Worm (Caenorhabditis elegans) whole organism, L1 larva: ENCODE results near the gene T13C5.9.

ENCODE experiments used
- C16A3.4 ChIP-seq: fragments of 150-350 bp; optimal IDR thresholded peaks from 2 replicates; lab custom pipeline; 2014; ENCODE audit warnings: missing biosample characterization, missing genetic modification characterization
- C34B4.2 ChIP-seq: sonication (generic microtip); optimal IDR thresholded peaks from 2 replicates; lab custom pipeline; 2017; ENCODE audit warnings: mild to moderate bottlenecking, missing genetic modification characterization, missing compliant biosample characterization
- F16B12.6 ChIP-seq: fragments of 150-350 bp; optimal IDR thresholded peaks from 2 replicates; lab custom pipeline; 2014; ENCODE audit warnings: missing biosample characterization, missing genetic modification characterization
- aha-1 ChIP-seq: fragments of 150-350 bp; optimal IDR thresholded peaks from 2 replicates; lab custom pipeline; 2014; ENCODE audit warnings: missing biosample characterization, missing genetic modification characterization
- alr-1 ChIP-seq: fragments of 200-800 bp; sonication (Bioruptor generic); optimal IDR thresholded peaks from 2 replicates; lab custom pipeline; 2018; ENCODE audit warnings: borderline replicate concordance, mild to moderate bottlenecking, missing genetic modification characterization, missing compliant biosample characterization
- blmp-1 ChIP-seq: fragments of 150-350 bp; optimal IDR thresholded peaks from 2 replicates; lab custom pipeline; 2014; ENCODE audit warnings: missing biosample characterization, missing genetic modification characterization
- ceh-63 ChIP-seq: fragments of 200-800 bp; sonication (Bioruptor generic); optimal IDR thresholded peaks from 2 replicates; lab custom pipeline; 2018; ENCODE audit warnings: mild to moderate bottlenecking, missing genetic modification characterization, missing compliant biosample characterization
- ceh-8 ChIP-seq: fragments of 200-800 bp; sonication (Bioruptor generic); optimal IDR thresholded peaks from 2 replicates; lab custom pipeline; 2018; ENCODE audit warnings: mild to moderate bottlenecking, missing genetic modification characterization, moderate library complexity, missing compliant biosample characterization
- ceh-82 ChIP-seq, 3 experiments: fragments of 150-350 bp in 1 of 3; sonication (generic microtip) in 2 of 3; optimal IDR thresholded peaks; 2 replicates each; lab custom pipeline; 2014 to 2017; ENCODE audit warnings: missing biosample characterization in 3 of 3, missing genetic modification characterization in 3 of 3
- ceh-88 ChIP-seq: fragments of 200-800 bp; sonication (Bioruptor generic); IDR thresholded peaks from 2 replicates; pipeline ENCODE4 v1.3.6; 2022; ENCODE audit warnings: missing genetic modification characterization, missing compliant biosample characterization
- ces-1 ChIP-seq: fragments of 150-350 bp; optimal IDR thresholded peaks from 2 replicates; lab custom pipeline; 2014; ENCODE audit warnings: missing biosample characterization, missing genetic modification reagents, missing genetic modification characterization
- dsc-1 ChIP-seq: sonication (generic microtip); optimal IDR thresholded peaks from 2 replicates; lab custom pipeline; 2016; ENCODE audit warnings: mild to moderate bottlenecking, missing genetic modification characterization, missing compliant biosample characterization
- egl-13 ChIP-seq: sonication (generic microtip); optimal IDR thresholded peaks from 2 replicates; lab custom pipeline; 2016; ENCODE audit warnings: missing genotype, missing genetic modification reagents, missing genetic modification characterization, missing compliant biosample characterization
- egl-27 ChIP-seq, 2 experiments: fragments of 150-350 bp in 1 of 2; sonication (generic microtip); optimal IDR thresholded peaks; 3 replicates each; lab custom pipeline; 2017 to 2018; ENCODE audit warnings: missing biosample characterization in 2 of 2, missing genetic modification characterization in 2 of 2, missing genetic modification reagents in 2 of 2
- elt-2 ChIP-seq: sonication (generic microtip); optimal IDR thresholded peaks from 2 replicates; lab custom pipeline; 2016; ENCODE audit warnings: missing genetic modification characterization, mild to moderate bottlenecking, inconsistent platforms, missing compliant biosample characterization, missing genetic modification reagents
- fkh-4 ChIP-seq: sonication (generic microtip); optimal IDR thresholded peaks from 2 replicates; lab custom pipeline; 2016; ENCODE audit warnings: missing compliant biosample characterization, missing genetic modification characterization, borderline replicate concordance
- hlh-4 ChIP-seq: sonication (generic microtip); optimal IDR thresholded peaks from 2 replicates; lab custom pipeline; 2016; ENCODE audit warnings: mild to moderate bottlenecking, missing genetic modification characterization, missing compliant biosample characterization
- hpl-2 ChIP-seq: fragments of 150-350 bp; optimal IDR thresholded peaks from 2 replicates; lab custom pipeline; 2014; ENCODE audit warnings: missing biosample characterization, missing genetic modification reagents, missing genetic modification characterization
- isw-1 ChIP-seq: fragments of 200-800 bp; sonication (Bioruptor generic); IDR thresholded peaks from 2 replicates; pipeline ENCODE4 v1.3.6; 2022; ENCODE audit warnings: missing genetic modification characterization, missing compliant biosample characterization
- jun-1 ChIP-seq: fragments of 150-350 bp; optimal IDR thresholded peaks from 2 replicates; lab custom pipeline; 2014; ENCODE audit warnings: missing biosample characterization, missing genetic modification reagents, missing genetic modification characterization
- lin-13 ChIP-seq: fragments of 150-350 bp; optimal IDR thresholded peaks from 2 replicates; lab custom pipeline; 2014; ENCODE audit warnings: missing biosample characterization, missing genetic modification reagents, missing genetic modification characterization
- lin-14 ChIP-seq: fragments of 200-800 bp; sonication (Bioruptor generic); optimal IDR thresholded peaks from 2 replicates; lab custom pipeline; 2018; ENCODE audit warnings: mild to moderate bottlenecking, missing genetic modification characterization, moderate library complexity, missing compliant biosample characterization
- lin-35 ChIP-seq, 2 experiments: fragments of 150-350 bp; optimal IDR thresholded peaks; 2 replicates each; lab custom pipeline; 2014; ENCODE audit warnings: missing biosample characterization in 2 of 2, missing genetic modification characterization in 2 of 2, missing genetic modification reagents in 2 of 2
- mef-2 ChIP-seq: fragments of 150-350 bp; optimal IDR thresholded peaks from 2 replicates; lab custom pipeline; 2014; ENCODE audit warnings: missing biosample characterization, missing genetic modification characterization
- mep-1 ChIP-seq: fragments of 150-350 bp; optimal IDR thresholded peaks from 2 replicates; lab custom pipeline; 2014; ENCODE audit warnings: missing biosample characterization, missing genetic modification characterization
- nhr-11 ChIP-seq: fragments of 150-350 bp; optimal IDR thresholded peaks from 2 replicates; lab custom pipeline; 2014; ENCODE audit warnings: missing biosample characterization, missing genetic modification characterization
- nhr-19 ChIP-seq: fragments of 200-800 bp; sonication (Bioruptor generic); conservative IDR thresholded peaks from 2 replicates; pipeline ENCODE4 v1.3.6; 2022; ENCODE audit warnings: missing genetic modification characterization, missing compliant biosample characterization
- nhr-20 ChIP-seq: sonication (generic microtip); optimal IDR thresholded peaks from 2 replicates; lab custom pipeline; 2016; ENCODE audit warnings: mild to moderate bottlenecking, missing genetic modification characterization, missing compliant biosample characterization
- nhr-237 ChIP-seq: fragments of 150-350 bp; optimal IDR thresholded peaks from 2 replicates; lab custom pipeline; 2014; ENCODE audit warnings: missing biosample characterization, missing genetic modification characterization
- nhr-47 ChIP-seq: sonication (generic microtip); optimal IDR thresholded peaks from 2 replicates; lab custom pipeline; 2016; ENCODE audit warnings: mild to moderate bottlenecking, missing genetic modification characterization, moderate library complexity, missing compliant biosample characterization
- nhr-76 ChIP-seq: sonication (generic microtip); optimal IDR thresholded peaks from 2 replicates; lab custom pipeline; 2017; ENCODE audit warnings: missing biosample characterization, missing genetic modification characterization
- nhr-84 ChIP-seq: sonication (generic microtip); optimal IDR thresholded peaks from 2 replicates; lab custom pipeline; 2017; ENCODE audit warnings: missing biosample characterization, missing genetic modification characterization
- pag-3 ChIP-seq: sonication (generic microtip); optimal IDR thresholded peaks from 2 replicates; lab custom pipeline; 2017; ENCODE audit warnings: missing genetic modification characterization, mild to moderate bottlenecking, missing compliant biosample characterization, antibody characterized with exemption, borderline replicate concordance; ENCODE audit not compliant: insufficient read depth
- pqm-1 ChIP-seq: sonication (generic microtip); optimal IDR thresholded peaks from 3 replicates; lab custom pipeline; 2017; ENCODE audit warnings: missing biosample characterization, missing genetic modification characterization
- rnt-1 ChIP-seq: sonication (generic microtip); optimal IDR thresholded peaks from 2 replicates; lab custom pipeline; 2016; ENCODE audit warnings: mild to moderate bottlenecking, missing genetic modification characterization, moderate library complexity, missing compliant biosample characterization
- skn-1 ChIP-seq: fragments of 150-350 bp; optimal IDR thresholded peaks from 2 replicates; lab custom pipeline; 2014; ENCODE audit warnings: missing biosample characterization, missing genetic modification characterization
- snpc-4 ChIP-seq: fragments of 150-350 bp; optimal IDR thresholded peaks from 2 replicates; lab custom pipeline; 2014; ENCODE audit warnings: missing biosample characterization, missing genetic modification characterization
- sptf-1 ChIP-seq: fragments of 150-350 bp; optimal IDR thresholded peaks from 2 replicates; lab custom pipeline; 2014; ENCODE audit warnings: missing biosample characterization, missing genetic modification characterization
- tlp-1 ChIP-seq: fragments of 150-350 bp; optimal IDR thresholded peaks from 2 replicates; lab custom pipeline; 2014; ENCODE audit warnings: missing biosample characterization, missing genetic modification characterization
- unc-62 ChIP-seq: fragments of 150-350 bp; optimal IDR thresholded peaks from 2 replicates; lab custom pipeline; 2014; ENCODE audit warnings: missing biosample characterization, missing genetic modification reagents, missing genetic modification characterization
- unc-86 ChIP-seq: sonication (generic microtip); optimal IDR thresholded peaks from 2 replicates; lab custom pipeline; 2016; ENCODE audit warnings: missing genetic modification characterization, missing compliant biosample characterization
- zag-1 ChIP-seq: fragments of 150-350 bp; optimal IDR thresholded peaks from 2 replicates; lab custom pipeline; 2014; ENCODE audit warnings: missing biosample characterization, missing genetic modification characterization
- zip-4 ChIP-seq: fragments of 200-800 bp; sonication (Bioruptor generic); optimal IDR thresholded peaks from 2 replicates; lab custom pipeline; 2018; ENCODE audit warnings: mild to moderate bottlenecking, missing genetic modification characterization, moderate library complexity, missing compliant biosample characterization
- ztf-4 ChIP-seq: fragments of 150-350 bp; optimal IDR thresholded peaks from 2 replicates; lab custom pipeline; 2014; ENCODE audit warnings: missing biosample characterization, missing genetic modification characterization

The T13C5.9 gene

ce11 chrX:6187848-6188247 lies 2.2 kb upstream of the T13C5.9 start, which contains the start of gene T13C5.10:
Gene T13C5.10 (plus strand): TSS chrX:6188148.
- TF ChIP-seq ceh-82 (tag; optimal IDR thresholded peaks at IDR 0.05; lab: Kevin White, UChicago) (no peak), F16B12.6 (tag; lab: Kevin White, UChicago) (no peak), ceh-88 (GFP tag; lab: Robert Waterston, UW) (no peak), unc-86 (no peak), mep-1 (tag; lab: Kevin White, UChicago) (no peak), fkh-4 (tag; lab: Kevin White, UChicago) (no peak), nhr-47 (tag; lab: Kevin White, UChicago) (no peak), ztf-4 (tag; lab: Kevin White, UChicago) (no peak), blmp-1 (tag; lab: Kevin White, UChicago) (no peak), ceh-63 (GFP tag; lab: Kevin White, UChicago) (no peak), pag-3 (no peak), zip-4 (no peak), nhr-237 (no peak), mef-2 (tag; lab: Kevin White, UChicago) (no peak), alr-1 (tag; lab: Kevin White, UChicago) (no peak), ces-1 (no peak), jun-1 (tag; lab: Kevin White, UChicago) (no peak), zag-1 (tag; lab: Kevin White, UChicago) (no peak), nhr-76 (no peak)
- TF ChIP-seq, all 84 proteins: peak for 0

- TF ChIP-seq snpc-4 (tag; lab: Kevin White, UChicago): no peak
- TF ChIP-seq egl-13 (tag; lab: Kevin White, UChicago): peak; percentile 65
- TF ChIP-seq unc-62 (GFP tag; lab: Kevin White, UChicago): no peak
- peak; percentile 75 for TF ChIP-seq dsc-1 (tag; lab: Kevin White, UChicago)
- TF ChIP-seq nhr-20 (tag; lab: Kevin White, UChicago): no peak
- peak; percentile 8 for TF ChIP-seq nhr-47 (tag; lab: Kevin White, UChicago)
These were observed 4.2 kb downstream of the T13C5.9 start, which contains the start of gene ceh-54 for ce11 chrX:6194191-6194724. Gene ceh-54 (minus strand): TSS chrX:6194241.

DNA sequence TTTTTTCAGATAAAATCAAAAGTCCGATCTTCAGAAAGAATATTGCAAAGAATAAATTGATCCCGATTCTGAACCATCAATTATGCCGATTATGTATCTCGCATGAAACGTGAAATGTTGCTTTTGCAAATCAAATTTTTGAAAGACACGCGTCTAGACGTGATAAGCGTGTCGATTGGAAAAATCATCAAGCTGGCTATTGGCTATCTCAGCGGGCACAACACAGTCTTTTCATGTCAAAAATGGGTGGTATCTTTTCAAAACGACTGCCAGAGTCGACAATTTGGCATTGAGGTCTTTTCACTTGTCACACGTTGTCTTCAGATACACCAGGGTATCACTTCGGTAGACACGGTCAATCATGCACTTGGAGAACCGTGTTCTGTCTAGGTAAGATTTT lies 6.6 kb downstream of the T13C5.9 start, which contains the start of gene daf-9:
daf-9 (plus strand) TSS at position 301 of the 400 bp plus-strand sequence.
- TF ChIP-seq aha-1 (no peak), sptf-1 (tag; lab: Kevin White, UChicago) (no peak), pqm-1 (tag; lab: Kevin White, UChicago) (no peak), isw-1 (GFP tag; lab: Robert Waterston, UW) (no peak), nhr-20 (tag; lab: Kevin White, UChicago) (no peak), lin-13 (GFP tag; lab: Kevin White, UChicago) (no peak), C16A3.4 (tag; lab: Kevin White, UChicago) (no peak), jun-1 (tag; lab: Kevin White, UChicago) (no peak)

ce11 chrX:6201542-6201941 lies 11.5 kb downstream of the T13C5.9 start:
- no peak for TF ChIP-seq ceh-82 (tag; optimal IDR thresholded peaks at IDR 0.05; lab: Kevin White, UChicago)
- no peak for TF ChIP-seq ceh-8 (GFP tag; lab: Kevin White, UChicago)
- TF ChIP-seq lin-35 (GFP tag; optimal IDR thresholded peaks at IDR 0.05; lab: Kevin White, UChicago): peak in 1 of 2 experiments; percentile 58
- no peak for TF ChIP-seq dsc-1 (tag; lab: Kevin White, UChicago)
- peak; percentile 17 for TF ChIP-seq mep-1 (tag; lab: Kevin White, UChicago)
- no peak for TF ChIP-seq unc-86
- TF ChIP-seq egl-27 (tag; optimal IDR thresholded peaks at IDR 0.05; lab: Kevin White, UChicago): no peak
- TF ChIP-seq tlp-1 (tag; lab: Kevin White, UChicago): no peak
- no peak for TF ChIP-seq fkh-4 (tag; lab: Kevin White, UChicago)
- TF ChIP-seq nhr-19: peak; percentile 26
- TF ChIP-seq hpl-2 (GFP tag; lab: Kevin White, UChicago): no peak
- TF ChIP-seq C16A3.4 (tag; lab: Kevin White, UChicago): peak; percentile 12
- no peak for TF ChIP-seq pqm-1 (tag; lab: Kevin White, UChicago)
- TF ChIP-seq elt-2: no peak
- no peak for TF ChIP-seq skn-1
- TF ChIP-seq mef-2 (tag; lab: Kevin White, UChicago): no peak
- TF ChIP-seq F16B12.6 (tag; lab: Kevin White, UChicago): no peak
- TF ChIP-seq nhr-11: no peak
- peak; percentile 9 for TF ChIP-seq rnt-1 (tag; lab: Kevin White, UChicago)
- no peak for TF ChIP-seq nhr-84 (tag; lab: Kevin White, UChicago)
- TF ChIP-seq ceh-63 (GFP tag; lab: Kevin White, UChicago): no peak
- TF ChIP-seq nhr-20 (tag; lab: Kevin White, UChicago): peak; percentile 45
- no peak for TF ChIP-seq C34B4.2 (tag; lab: Kevin White, UChicago)
- no peak for TF ChIP-seq hlh-4 (tag; lab: Kevin White, UChicago)
- no peak for TF ChIP-seq sptf-1 (tag; lab: Kevin White, UChicago)
- TF ChIP-seq jun-1 (tag; lab: Kevin White, UChicago): no peak
- peak; percentile 46 for TF ChIP-seq lin-14 (GFP tag; lab: Kevin White, UChicago)
- no peak for TF ChIP-seq ces-1
